Fruit fly (Drosophila melanogaster) whole organism, embryonic: ENCODE measurements around the gene CG5104.

Experiments used
- ATbp ChIP-seq: fragments of 200-800 bp; sonication (Bioruptor generic); optimal IDR thresholded peaks from 2 replicates; lab custom pipeline; 2017; ENCODE audit warnings: missing biosample characterization, mild to moderate bottlenecking, missing genetic modification characterization, missing genetic modification reagents
- Adf1 ChIP-seq: fragments of 200-800 bp; sonication (Bioruptor generic); IDR thresholded peaks from 2 replicates; pipeline ENCODE4 v1.3.6; 2022; ENCODE audit warnings: missing biosample characterization, missing genetic modification characterization
- Atf-2 ChIP-seq: fragments of 200-800 bp; sonication (Bioruptor generic); optimal IDR thresholded peaks from 2 replicates; lab custom pipeline; 2016; ENCODE audit warnings: missing biosample characterization, missing genetic modification characterization
- Blimp-1 ChIP-seq: fragments of 200-800 bp; sonication (Bioruptor generic); optimal IDR thresholded peaks from 3 replicates; lab custom pipeline; 2018; ENCODE audit warnings: missing biosample characterization, missing genetic modification characterization, mild to moderate bottlenecking, moderate library complexity, missing genetic modification reagents
- CG10979 ChIP-seq: fragments of 200-800 bp; sonication (Bioruptor generic); optimal IDR thresholded peaks from 2 replicates; lab custom pipeline; 2018; ENCODE audit warnings: missing biosample characterization, mild to moderate bottlenecking, missing genetic modification characterization, moderate library complexity
- CG11696 ChIP-seq: fragments of 200-800 bp; sonication (Bioruptor generic); IDR thresholded peaks from 2 replicates; pipeline ENCODE4 v1.3.6; 2022; ENCODE audit warnings: missing biosample characterization, missing genetic modification characterization
- CG11723 ChIP-seq: fragments of 200-800 bp; sonication (Bioruptor generic); optimal IDR thresholded peaks from 2 replicates; lab custom pipeline; 2017; ENCODE audit warnings: missing biosample characterization, mild to moderate bottlenecking, missing genetic modification characterization
- CG12769 ChIP-seq: fragments of 200-800 bp; sonication (Bioruptor generic); optimal IDR thresholded peaks from 2 replicates; lab custom pipeline; 2019; ENCODE audit warnings: missing biosample characterization, mild to moderate bottlenecking, missing genetic modification characterization, moderate library complexity
- CG12942 ChIP-seq: fragments of 200-800 bp; sonication (Bioruptor generic); optimal IDR thresholded peaks from 3 replicates; lab custom pipeline; 2016; ENCODE audit warnings: missing biosample characterization, missing genetic modification characterization
- CG13894 ChIP-seq: fragments of 200-800 bp; sonication (Bioruptor generic); optimal IDR thresholded peaks from 3 replicates; lab custom pipeline; 2018; ENCODE audit warnings: missing biosample characterization, mild to moderate bottlenecking, missing genetic modification characterization, moderate library complexity
- CG14965 ChIP-seq: fragments of 200-800 bp; sonication (Bioruptor generic); optimal IDR thresholded peaks from 2 replicates; lab custom pipeline; 2016; ENCODE audit warnings: missing biosample characterization, missing genetic modification characterization, borderline replicate concordance
- CG15479 ChIP-seq: fragments of 200-800 bp; sonication (Bioruptor generic); optimal IDR thresholded peaks from 3 replicates; lab custom pipeline; 2019; ENCODE audit warnings: missing biosample characterization, mild to moderate bottlenecking, missing genetic modification characterization, moderate library complexity
- CG16813 ChIP-seq: fragments of 200-800 bp; sonication (Bioruptor generic); IDR thresholded peaks from 3 replicates; pipeline ENCODE4 v1.3.6; 2022; ENCODE audit warnings: missing biosample characterization, missing genetic modification characterization; ENCODE audit not compliant: partially characterized antibody
- CG17359 ChIP-seq: fragments of 200-800 bp; sonication (Bioruptor generic); optimal IDR thresholded peaks from 3 replicates; lab custom pipeline; 2018; ENCODE audit warnings: missing biosample characterization, mild to moderate bottlenecking, missing genetic modification characterization, moderate library complexity
- CG1792 ChIP-seq: fragments of 200-800 bp; sonication (Bioruptor generic); optimal IDR thresholded peaks from 2 replicates; lab custom pipeline; 2016; ENCODE audit warnings: missing biosample characterization, missing genetic modification characterization
- CG1832 ChIP-seq: fragments of 200-800 bp; sonication (Bioruptor generic); optimal IDR thresholded peaks from 2 replicates; lab custom pipeline; 2017; ENCODE audit warnings: missing biosample characterization, mild to moderate bottlenecking, missing genetic modification characterization, inconsistent platforms
- CG2875 ChIP-seq: fragments of 200-800 bp; sonication (Bioruptor generic); optimal IDR thresholded peaks from 2 replicates; lab custom pipeline; 2017; ENCODE audit warnings: missing biosample characterization, mild to moderate bottlenecking, missing genetic modification characterization, missing genetic modification reagents
- CG3163 ChIP-seq: fragments of 200-800 bp; sonication (Bioruptor generic); optimal IDR thresholded peaks from 3 replicates; lab custom pipeline; 2016; ENCODE audit warnings: missing biosample characterization, missing genetic modification characterization
- CG34422 ChIP-seq: fragments of 200-800 bp; sonication (Bioruptor generic); IDR thresholded peaks from 3 replicates; pipeline ENCODE4 v1.3.6; 2022; ENCODE audit warnings: missing biosample characterization, missing genetic modification characterization
- CG6854 ChIP-seq: fragments of 200-800 bp; sonication (Bioruptor generic); optimal IDR thresholded peaks from 3 replicates; lab custom pipeline; 2017; ENCODE audit warnings: missing biosample characterization, mild to moderate bottlenecking, missing genetic modification characterization
- CG7556 ChIP-seq: fragments of 200-800 bp; sonication (Bioruptor generic); optimal IDR thresholded peaks from 2 replicates; lab custom pipeline; 2017; ENCODE audit warnings: missing biosample characterization, mild to moderate bottlenecking, missing genetic modification characterization
- CG8388 ChIP-seq: fragments of 200-800 bp; sonication (Bioruptor generic); optimal IDR thresholded peaks from 2 replicates; lab custom pipeline; 2019; ENCODE audit warnings: missing biosample characterization, mild to moderate bottlenecking, missing genetic modification characterization, moderate library complexity
- CG9817 ChIP-seq: fragments of 200-800 bp; sonication (Bioruptor generic); optimal IDR thresholded peaks from 2 replicates; lab custom pipeline; 2018; ENCODE audit warnings: missing biosample characterization, mild to moderate bottlenecking, missing genetic modification characterization, moderate library complexity
- D ChIP-seq, 2 experiments: fragments of 200-800 bp in 1 of 2; fragments of >200 bp in 1 of 2; sonication (Bioruptor generic) in 1 of 2; optimal IDR thresholded peaks; 2 replicates in 1 of 2; 3 replicates in 1 of 2; lab custom pipeline; 2017; ENCODE audit warnings: mild to moderate bottlenecking in 1 of 2, missing biosample characterization in 1 of 2, missing genetic modification characterization in 1 of 2, missing genetic modification reagents in 1 of 2
- ERR ChIP-seq: fragments of 200-800 bp; sonication (Bioruptor generic); optimal IDR thresholded peaks from 2 replicates; lab custom pipeline; 2016; ENCODE audit warnings: missing biosample characterization, missing genetic modification characterization
- Ets65A ChIP-seq: fragments of 200-800 bp; sonication (Bioruptor generic); peaks from one replicate; lab custom pipeline; 2016; ENCODE audit warnings: missing biosample characterization, missing genetic modification characterization
- H15 ChIP-seq: fragments of 200-800 bp; sonication (Bioruptor generic); IDR thresholded peaks from 3 replicates; pipeline ENCODE4 v1.3.6; 2022; ENCODE audit warnings: missing biosample characterization, missing genetic modification characterization
- Hr3 ChIP-seq: fragments of 200-800 bp; sonication (Bioruptor generic); optimal IDR thresholded peaks from 3 replicates; lab custom pipeline; 2016; ENCODE audit warnings: missing biosample characterization, missing genetic modification characterization
- NK7.1 ChIP-seq: fragments of 200-800 bp; sonication (Bioruptor generic); optimal IDR thresholded peaks from 3 replicates; lab custom pipeline; 2016; ENCODE audit warnings: missing biosample characterization, missing genetic modification characterization
- Tbp ChIP-seq: fragments of >200 bp; optimal IDR thresholded peaks from 2 replicates; lab custom pipeline; 2018; ENCODE audit warnings: missing biosample characterization, missing genetic modification characterization
- Trl ChIP-seq, 3 experiments: fragments of >200 bp in 2 of 3; fragments of 200-800 bp in 1 of 3; sonication (Bioruptor generic) in 1 of 3; optimal IDR thresholded peaks; 2 replicates in 1 of 3; 3 replicates in 2 of 3; lab custom pipeline; 2016 to 2017; ENCODE audit warnings: missing biosample characterization in 1 of 3, missing genetic modification characterization in 1 of 3
- YL-1 ChIP-seq: fragments of 200-800 bp; sonication (Bioruptor generic); optimal IDR thresholded peaks from 3 replicates; lab custom pipeline; 2017; ENCODE audit warnings: missing biosample characterization, mild to moderate bottlenecking, missing genetic modification characterization
- abd-A ChIP-seq: fragments of 200-800 bp; sonication (Bioruptor generic); optimal IDR thresholded peaks from 3 replicates; lab custom pipeline; 2019; ENCODE audit warnings: missing biosample characterization, mild to moderate bottlenecking, missing genetic modification characterization, moderate library complexity
- ato ChIP-seq: fragments of 200-800 bp; sonication (Bioruptor generic); IDR thresholded peaks from 2 replicates; pipeline ENCODE4 v1.3.6; 2022; ENCODE audit warnings: missing biosample characterization, missing genetic modification characterization; ENCODE audit not compliant: partially characterized antibody
- ci ChIP-seq: fragments of 200-800 bp; sonication (Bioruptor generic); IDR thresholded peaks from 3 replicates; pipeline ENCODE4 v1.3.6; 2022; ENCODE audit warnings: missing biosample characterization, missing genetic modification characterization
- corto ChIP-seq: fragments of 200-800 bp; sonication (Bioruptor generic); optimal IDR thresholded peaks from 2 replicates; lab custom pipeline; 2016; ENCODE audit warnings: missing biosample characterization, mild to moderate bottlenecking, missing genetic modification characterization, moderate library complexity
- gce ChIP-seq: fragments of 200-800 bp; sonication (Bioruptor generic); IDR thresholded peaks from 3 replicates; pipeline ENCODE4 v1.3.6; 2022; ENCODE audit warnings: missing biosample characterization, missing genetic modification characterization
- kay ChIP-seq: fragments of 200-800 bp; sonication (Bioruptor generic); optimal IDR thresholded peaks from 2 replicates; lab custom pipeline; 2016; ENCODE audit warnings: missing biosample characterization, missing genetic modification characterization
- klu ChIP-seq: fragments of 200-800 bp; sonication (Bioruptor generic); IDR thresholded peaks from 2 replicates; pipeline ENCODE4 v1.3.6; 2022; ENCODE audit warnings: missing biosample characterization, missing genetic modification characterization
- nerfin-1 ChIP-seq: fragments of 200-800 bp; sonication (Bioruptor generic); optimal IDR thresholded peaks from 3 replicates; lab custom pipeline; 2019; ENCODE audit warnings: missing biosample characterization, mild to moderate bottlenecking, missing genetic modification characterization, moderate library complexity
- pho ChIP-seq: fragments of 200-800 bp; sonication (Bioruptor generic); optimal IDR thresholded peaks from 2 replicates; lab custom pipeline; 2016; ENCODE audit warnings: missing biosample characterization, missing genetic modification characterization
- ro ChIP-seq: fragments of 200-800 bp; sonication (Bioruptor generic); IDR thresholded peaks from 2 replicates; pipeline ENCODE4 v1.3.6; 2022; ENCODE audit warnings: missing biosample characterization, missing genetic modification characterization
- sens ChIP-seq: fragments of 200-800 bp; sonication (Bioruptor generic); peaks from one replicate; lab custom pipeline; 2016; ENCODE audit warnings: missing biosample characterization, missing genetic modification characterization
- stc ChIP-seq: fragments of 200-800 bp; sonication (Bioruptor generic); IDR thresholded peaks from 2 replicates; pipeline ENCODE4 v1.3.6; 2022; ENCODE audit warnings: missing biosample characterization, missing genetic modification characterization
- tll ChIP-seq, 2 experiments: fragments of 200-800 bp in 1 of 2; fragments of >200 bp in 1 of 2; sonication (Bioruptor generic) in 1 of 2; optimal IDR thresholded peaks; 2 replicates each; lab custom pipeline; 2017 to 2019; ENCODE audit warnings: missing biosample characterization in 2 of 2, missing genetic modification characterization in 2 of 2, mild to moderate bottlenecking in 1 of 2, moderate library complexity in 1 of 2
- ttk ChIP-seq: fragments of 200-800 bp; sonication (Bioruptor generic); IDR thresholded peaks from 2 replicates; pipeline ENCODE4 v2.1.2; 2022; ENCODE audit warnings: missing biosample characterization, missing genetic modification characterization
- twi ChIP-seq: fragments of 200-800 bp; optimal IDR thresholded peaks from 2 replicates; lab custom pipeline; 2019; ENCODE audit warnings: missing biosample characterization, mild to moderate bottlenecking, missing genetic modification characterization, moderate library complexity
- zen ChIP-seq: fragments of 200-800 bp; sonication (Bioruptor generic); optimal IDR thresholded peaks from 3 replicates; lab custom pipeline; 2018; ENCODE audit warnings: missing biosample characterization, mild to moderate bottlenecking, missing genetic modification characterization, moderate library complexity

Gene CG5104

dm6 chr3L:20517179-20517834, 3.5 kb upstream of the CG5104 start (continued):
- peak; percentile 66 to 70 for TF ChIP-seq Trl (optimal IDR thresholded peaks at IDR 0.05; lab: Kevin White, UChicago)
- TF ChIP-seq Trl (GFP tag; optimal IDR thresholded peaks at IDR 0.05; lab: Kevin White, UChicago), result no peak
- peak; percentile 61 for TF ChIP-seq CG3163 (GFP tag; lab: Kevin White, UChicago)
- TF ChIP-seq CG9817 (tag; lab: Kevin White, UChicago), result no peak
- no peak for TF ChIP-seq gce
- no peak for TF ChIP-seq CG12942 (GFP tag; lab: Kevin White, UChicago)
- TF ChIP-seq ci (GFP tag; lab: Robert Waterston, UW), result peak; percentile 41; the same call in 2 of the 3 replicates
- no peak for TF ChIP-seq CG6854 (GFP tag; lab: Kevin White, UChicago)
- peak; percentile 96 for TF ChIP-seq CG15479 (GFP tag; lab: Kevin White, UChicago)
- peak; percentile 64 for TF ChIP-seq sens
- peak; percentile 73 for TF ChIP-seq kay (GFP tag; lab: Kevin White, UChicago)
- TF ChIP-seq Adf1 (GFP tag; lab: Robert Waterston, UW), result no peak
- TF ChIP-seq CG1832, result peak; percentile 91
- TF ChIP-seq CG7556 (GFP tag; lab: Kevin White, UChicago), result no peak
- 0 out of 3 replicates have a peak, but pooled peaks have one; percentile 28 for TF ChIP-seq CG16813 (GFP tag; lab: Robert Waterston, UW)
- peak; percentile 63 for TF ChIP-seq ttk
- peak; percentile 74 for TF ChIP-seq D (optimal IDR thresholded peaks at IDR 0.05; lab: Kevin White, UChicago)
- TF ChIP-seq D (GFP tag; optimal IDR thresholded peaks at IDR 0.05; lab: Kevin White, UChicago), result no peak
- no peak for TF ChIP-seq klu (GFP tag; lab: Robert Waterston, UW)
- TF ChIP-seq CG1792 (GFP tag; lab: Kevin White, UChicago), result no peak
- TF ChIP-seq ATbp (GFP tag; lab: Kevin White, UChicago), result no peak
- no peak for TF ChIP-seq NK7.1 (GFP tag; lab: Kevin White, UChicago)
- TF ChIP-seq tll (GFP tag; optimal IDR thresholded peaks at IDR 0.05; lab: Kevin White, UChicago), result peak in 1 of 2 experiments; percentile 99
- TF ChIP-seq zen (tag; lab: Kevin White, UChicago), result peak; percentile 64
- no peak for TF ChIP-seq Blimp-1
- TF ChIP-seq CG12769 (tag; lab: Kevin White, UChicago), result no peak
- TF ChIP-seq Tbp (GFP tag; lab: Kevin White, UChicago), result no peak
- TF ChIP-seq ato, result peak; percentile 45; the same call in 1 of the 2 replicates
- no peak for TF ChIP-seq Ets65A (GFP tag; lab: Kevin White, UChicago)
- TF ChIP-seq CG11696 (GFP tag; lab: Robert Waterston, UW), result no peak
- TF ChIP-seq YL-1 (GFP tag; lab: Kevin White, UChicago), result no peak
- no peak for TF ChIP-seq CG14965 (GFP tag; lab: Kevin White, UChicago)
- peak; percentile 39 for TF ChIP-seq CG8388 (GFP tag; lab: Kevin White, UChicago)
- no peak for TF ChIP-seq CG17359 (tag; lab: Kevin White, UChicago)
- no peak for TF ChIP-seq Hr3 (GFP tag; lab: Kevin White, UChicago)
- no peak for TF ChIP-seq CG10979 (tag; lab: Kevin White, UChicago)
- no peak for TF ChIP-seq H15
- TF ChIP-seq CG11723 (GFP tag; lab: Kevin White, UChicago), result peak; percentile 22
- TF ChIP-seq stc (GFP tag; lab: Robert Waterston, UW), result no peak
- TF ChIP-seq CG2875 (GFP tag; lab: Kevin White, UChicago), result peak; percentile 8
- TF ChIP-seq abd-A, result peak; percentile 23
- no peak for TF ChIP-seq twi
- TF ChIP-seq CG13894 (tag; lab: Kevin White, UChicago), result peak; percentile 92
- TF ChIP-seq corto (GFP tag; lab: Kevin White, UChicago), result no peak
- TF ChIP-seq Atf-2 (GFP tag; lab: Kevin White, UChicago), result no peak
- no peak for TF ChIP-seq ERR (GFP tag; lab: Kevin White, UChicago)
- TF ChIP-seq CG34422, result peak; percentile 21; the same call in 1 of the 3 replicates
- no peak for TF ChIP-seq ro (GFP tag; lab: Robert Waterston, UW)
- TF ChIP-seq pho (GFP tag; lab: Kevin White, UChicago), result no peak
- peak; percentile 14 for TF ChIP-seq nerfin-1 (tag; lab: Kevin White, UChicago)
